Fruit fly (Drosophila melanogaster) whole organism, wandering third instar larva: ENCODE data around the gene Srp68.

Experiments
- Abd-B ChIP-seq: fragments of >200 bp; optimal IDR thresholded peaks from 2 replicates; lab custom pipeline; 2017; ENCODE audit warnings: missing biosample characterization, missing genetic modification characterization
- CG32264 ChIP-seq: fragments of 200-800 bp; sonication (Bioruptor generic); optimal IDR thresholded peaks from 2 replicates; lab custom pipeline; 2016; ENCODE audit warnings: missing biosample characterization, missing genetic modification characterization
- CG9705 ChIP-seq: fragments of 200-800 bp; sonication (Bioruptor generic); optimal IDR thresholded peaks from 2 replicates; lab custom pipeline; 2018; ENCODE audit warnings: missing biosample characterization, mild to moderate bottlenecking, missing genetic modification characterization
- CrebA ChIP-seq: fragments of 200-800 bp; sonication (Bioruptor generic); optimal IDR thresholded peaks from 2 replicates; lab custom pipeline; 2016; ENCODE audit warnings: missing biosample characterization, mild to moderate bottlenecking, missing genetic modification characterization, borderline replicate concordance
- Dfd ChIP-seq: fragments of >200 bp; optimal IDR thresholded peaks from 2 replicates; lab custom pipeline; 2017; ENCODE audit warnings: missing biosample characterization, missing genetic modification characterization
- Dif ChIP-seq: fragments of 200-275, 200-300 bp; sonication (Bioruptor generic); optimal IDR thresholded peaks from 2 replicates; lab custom pipeline; 2018; ENCODE audit warnings: missing biosample characterization, missing genetic modification characterization; ENCODE audit not compliant: partially characterized antibody
- GATAd ChIP-seq: sonication (Bioruptor generic); optimal IDR thresholded peaks from 2 replicates; lab custom pipeline; 2016; ENCODE audit warnings: missing biosample characterization, missing genetic modification characterization
- HLH106 ChIP-seq: fragments of 200-800 bp; optimal IDR thresholded peaks from 3 replicates; lab custom pipeline; 2019; ENCODE audit warnings: missing biosample characterization, mild to moderate bottlenecking, missing genetic modification characterization, moderate library complexity
- Hnf4 ChIP-seq: fragments of 200-800 bp; sonication (Bioruptor generic); optimal IDR thresholded peaks from 2 replicates; lab custom pipeline; 2016; ENCODE audit warnings: missing biosample characterization, mild to moderate bottlenecking, missing genetic modification characterization
- Hr78 ChIP-seq: fragments of >200 bp; optimal IDR thresholded peaks from 2 replicates; lab custom pipeline; 2017; ENCODE audit warnings: missing biosample characterization, missing genetic modification characterization
- Hr83 ChIP-seq: fragments of 200-300 bp; sonication (Bioruptor generic); optimal IDR thresholded peaks from 2 replicates; lab custom pipeline; 2016; ENCODE audit warnings: missing biosample characterization, mild to moderate bottlenecking, missing genetic modification characterization, moderate library complexity; ENCODE audit not compliant: poor library complexity, severe bottlenecking
- Jra ChIP-seq: sonication (Bioruptor generic); optimal IDR thresholded peaks from 2 replicates; lab custom pipeline; 2016; ENCODE audit warnings: missing biosample characterization, missing genetic modification characterization
- Mio ChIP-seq: sonication (Bioruptor generic); optimal IDR thresholded peaks from 2 replicates; lab custom pipeline; 2016; ENCODE audit warnings: missing biosample characterization, missing genetic modification characterization
- Myc ChIP-seq: fragments of >200 bp; optimal IDR thresholded peaks from 2 replicates; lab custom pipeline; 2017
- N ChIP-seq: fragments of >200 bp; optimal IDR thresholded peaks from 2 replicates; lab custom pipeline; 2018; ENCODE audit warnings: missing biosample characterization, missing external identifiers, missing genetic modification characterization
- OdsH ChIP-seq: fragments of 200-800 bp; sonication (Bioruptor generic); optimal IDR thresholded peaks from 2 replicates; lab custom pipeline; 2016; ENCODE audit warnings: missing biosample characterization, mild to moderate bottlenecking, missing genetic modification characterization
- Rel ChIP-seq, 2 experiments: fragments of 200-800 bp; sonication (Bioruptor generic) in 1 of 2; optimal IDR thresholded peaks; 2 replicates in 1 of 2; 3 replicates in 1 of 2; lab custom pipeline; 2016 to 2019; ENCODE audit warnings: mild to moderate bottlenecking in 2 of 2, missing biosample characterization in 2 of 2, missing genetic modification characterization in 2 of 2, moderate library complexity in 1 of 2
- Sp1 ChIP-seq: fragments of 200-800 bp; sonication (Bioruptor generic); optimal IDR thresholded peaks from 3 replicates; lab custom pipeline; 2019; ENCODE audit warnings: missing biosample characterization, mild to moderate bottlenecking, missing genetic modification characterization, moderate library complexity
- Vsx2 ChIP-seq: fragments of 200-300, 225-300 bp; sonication (Bioruptor generic); optimal IDR thresholded peaks from 2 replicates; lab custom pipeline; 2018; ENCODE audit warnings: missing biosample characterization, missing genetic modification characterization; ENCODE audit not compliant: partially characterized antibody
- br ChIP-seq: fragments of 200-800 bp; sonication (Bioruptor generic); optimal IDR thresholded peaks from 2 replicates; lab custom pipeline; 2016; ENCODE audit warnings: missing biosample characterization, missing genetic modification characterization
- brk ChIP-seq: fragments of 200-800 bp; sonication (Bioruptor generic); optimal IDR thresholded peaks from 2 replicates; lab custom pipeline; 2016; ENCODE audit warnings: missing biosample characterization, mild to moderate bottlenecking, missing genetic modification characterization
- dl ChIP-seq, 2 experiments: fragments of 175-275, 200-275 bp in 1 of 2; fragments of 200-275 bp in 1 of 2; sonication (Bioruptor generic); optimal IDR thresholded peaks; lab custom pipeline; 2018; ENCODE audit warnings: mild to moderate bottlenecking in 2 of 2, missing biosample characterization in 2 of 2, missing genetic modification characterization in 2 of 2, moderate library complexity in 2 of 2; ENCODE audit not compliant: partially characterized antibody in 2 of 2, insufficient read depth in 1 of 2
- dmrt93B ChIP-seq: fragments of 200-800 bp; sonication (Bioruptor generic); optimal IDR thresholded peaks from 2 replicates; lab custom pipeline; 2018; ENCODE audit warnings: missing biosample characterization, mild to moderate bottlenecking, missing genetic modification characterization
- dsf ChIP-seq: sonication (Bioruptor generic); optimal IDR thresholded peaks from 2 replicates; lab custom pipeline; 2016; ENCODE audit warnings: missing biosample characterization, missing genetic modification characterization, borderline replicate concordance
- ey ChIP-seq: fragments of 200-800 bp; sonication (Bioruptor generic); optimal IDR thresholded peaks from 2 replicates; lab custom pipeline; 2016; ENCODE audit warnings: missing biosample characterization, missing genetic modification characterization
- foxo ChIP-seq, 2 experiments: fragments of 200-800 bp; sonication (Bioruptor generic); optimal IDR thresholded peaks; 2 replicates in 1 of 2; 3 replicates in 1 of 2; lab custom pipeline; 2016 to 2017; ENCODE audit warnings: missing biosample characterization in 2 of 2, missing genetic modification characterization in 2 of 2
- fru ChIP-seq: fragments of 200-800 bp; sonication (Bioruptor generic); optimal IDR thresholded peaks from 3 replicates; lab custom pipeline; 2016; ENCODE audit warnings: missing biosample characterization, mild to moderate bottlenecking, missing genetic modification characterization
- h ChIP-seq: fragments of 200-800 bp; sonication (Bioruptor generic); optimal IDR thresholded peaks from 3 replicates; lab custom pipeline; 2016; ENCODE audit warnings: missing biosample characterization, mild to moderate bottlenecking, missing genetic modification characterization
- jim ChIP-seq: fragments of 175-275, 200-325 bp; sonication (Bioruptor generic); optimal IDR thresholded peaks from 2 replicates; lab custom pipeline; 2016; ENCODE audit warnings: missing biosample characterization, mild to moderate bottlenecking, missing genetic modification characterization
- lola ChIP-seq: fragments of >200 bp; optimal IDR thresholded peaks from 2 replicates; lab custom pipeline; 2017; ENCODE audit warnings: missing biosample characterization, missing genetic modification characterization
- pan ChIP-seq: fragments of >200 bp; optimal IDR thresholded peaks from 2 replicates; lab custom pipeline; 2017
- psq ChIP-seq: fragments of 200-800 bp; sonication (Bioruptor generic); optimal IDR thresholded peaks from 3 replicates; lab custom pipeline; 2017; ENCODE audit warnings: missing biosample characterization, mild to moderate bottlenecking, missing genetic modification characterization, moderate library complexity
- rgr ChIP-seq: fragments of 200-800 bp; sonication (Bioruptor generic); optimal IDR thresholded peaks from 3 replicates; lab custom pipeline; 2016; ENCODE audit warnings: missing biosample characterization, mild to moderate bottlenecking, missing genetic modification characterization
- sage ChIP-seq: fragments of 200-800 bp; sonication (Bioruptor generic); optimal IDR thresholded peaks from 2 replicates; lab custom pipeline; 2016; ENCODE audit warnings: missing biosample characterization, mild to moderate bottlenecking, missing genetic modification characterization
- sv ChIP-seq: fragments of 200-800 bp; sonication (Bioruptor generic); optimal IDR thresholded peaks from 3 replicates; lab custom pipeline; 2016; ENCODE audit warnings: missing biosample characterization, missing genetic modification characterization
- tai ChIP-seq: sonication (Bioruptor generic); optimal IDR thresholded peaks from 2 replicates; lab custom pipeline; 2016; ENCODE audit warnings: missing biosample characterization, missing genetic modification characterization
- usp ChIP-seq: fragments of >200 bp; optimal IDR thresholded peaks from 2 replicates; lab custom pipeline; 2017; ENCODE audit warnings: missing biosample characterization, missing genetic modification characterization
- woc ChIP-seq: sonication (Bioruptor generic); optimal IDR thresholded peaks from 2 replicates; lab custom pipeline; 2016; ENCODE audit warnings: missing biosample characterization, mild to moderate bottlenecking, missing genetic modification characterization

Gene Srp68

DNA sequence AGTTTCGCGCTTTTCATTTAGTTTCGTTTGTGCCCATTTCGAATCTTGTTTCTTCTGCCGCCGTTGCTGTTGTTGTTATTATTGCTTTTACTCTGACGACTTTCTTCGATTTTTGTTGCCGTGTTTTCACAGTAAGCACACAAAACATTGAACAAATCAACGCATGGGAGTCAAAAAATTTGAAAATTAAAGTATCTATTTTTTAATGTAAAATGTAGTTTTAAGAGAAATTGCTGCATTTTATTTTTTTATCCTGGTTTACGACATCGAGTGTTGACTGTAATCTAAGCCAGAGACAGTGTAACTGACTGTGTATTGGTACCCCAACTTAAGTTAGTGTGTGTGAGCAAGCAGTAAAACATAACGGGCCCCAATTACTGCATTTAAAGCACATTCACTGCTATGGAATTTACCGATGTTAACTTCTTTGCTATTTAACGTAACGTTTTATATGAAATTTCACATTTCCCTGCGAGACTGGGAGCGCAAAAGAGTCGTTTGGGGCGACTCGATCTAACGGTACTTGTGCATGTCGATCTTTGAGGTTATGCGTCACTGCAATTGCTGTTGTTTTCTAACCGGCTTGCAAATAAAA lies 21.4 kb downstream of the Srp68 start:
- TF ChIP-seq sage (no peak), lola (GFP tag; lab: Kevin White, UChicago) (no peak), pan (lab: Kevin White, UChicago) (no peak), Myc (no peak), sv (GFP tag; lab: Kevin White, UChicago) (no peak), Hr78 (GFP tag; lab: Kevin White, UChicago) (no peak), brk (GFP tag; lab: Kevin White, UChicago) (no peak), Sp1 (peak; percentile 76), CrebA (GFP tag; lab: Kevin White, UChicago) (no peak), HLH106 (peak; percentile 84), psq (peak; percentile 76), Jra (GFP tag; lab: Kevin White, UChicago) (peak; percentile 67), h (peak; percentile 92), CG9705 (GFP tag; lab: Kevin White, UChicago) (peak; percentile 42), dmrt93B (GFP tag; lab: Kevin White, UChicago) (no peak), fru (peak; percentile 88), Hnf4 (GFP tag; lab: Kevin White, UChicago) (no peak), ey (peak; percentile 89), Vsx2 (GFP tag; lab: Kevin White, UChicago) (no peak), Dif (GFP tag; lab: Kevin White, UChicago) (no peak), woc (GFP tag; lab: Kevin White, UChicago) (no peak), OdsH (GFP tag; lab: Kevin White, UChicago) (peak; percentile 85), dsf (GFP tag; lab: Kevin White, UChicago) (no peak), Abd-B (GFP tag; lab: Kevin White, UChicago) (no peak), Dfd (GFP tag; lab: Kevin White, UChicago) (no peak), rgr (GFP tag; lab: Kevin White, UChicago) (peak; percentile 89), Rel (GFP tag; optimal IDR thresholded peaks at IDR 0.05; lab: Kevin White, UChicago) (peak; percentile 2), Rel (tag; optimal IDR thresholded peaks at IDR 0.05; lab: Kevin White, UChicago) (no peak), N (no peak), br (GFP tag; lab: Kevin White, UChicago) (peak; percentile 86), Hr83 (peak; percentile 57), CG32264 (GFP tag; lab: Kevin White, UChicago) (peak; percentile 74), dl (GFP tag; optimal IDR thresholded peaks at IDR 0.05; lab: Kevin White, UChicago; ENCODE audit: insufficient read depth in 1 of 2, partially characterized antibody in 2 of 2) (no peak), Mio (peak; percentile 38), tai (GFP tag; lab: Kevin White, UChicago) (no peak), jim (GFP tag; lab: Kevin White, UChicago) (no peak), foxo (GFP tag; optimal IDR thresholded peaks at IDR 0.05; lab: Kevin White, UChicago) (peak; percentile 22 to 92), usp (GFP tag; lab: Kevin White, UChicago) (no peak), GATAd (GFP tag; lab: Kevin White, UChicago) (peak; percentile 51)

DNA sequence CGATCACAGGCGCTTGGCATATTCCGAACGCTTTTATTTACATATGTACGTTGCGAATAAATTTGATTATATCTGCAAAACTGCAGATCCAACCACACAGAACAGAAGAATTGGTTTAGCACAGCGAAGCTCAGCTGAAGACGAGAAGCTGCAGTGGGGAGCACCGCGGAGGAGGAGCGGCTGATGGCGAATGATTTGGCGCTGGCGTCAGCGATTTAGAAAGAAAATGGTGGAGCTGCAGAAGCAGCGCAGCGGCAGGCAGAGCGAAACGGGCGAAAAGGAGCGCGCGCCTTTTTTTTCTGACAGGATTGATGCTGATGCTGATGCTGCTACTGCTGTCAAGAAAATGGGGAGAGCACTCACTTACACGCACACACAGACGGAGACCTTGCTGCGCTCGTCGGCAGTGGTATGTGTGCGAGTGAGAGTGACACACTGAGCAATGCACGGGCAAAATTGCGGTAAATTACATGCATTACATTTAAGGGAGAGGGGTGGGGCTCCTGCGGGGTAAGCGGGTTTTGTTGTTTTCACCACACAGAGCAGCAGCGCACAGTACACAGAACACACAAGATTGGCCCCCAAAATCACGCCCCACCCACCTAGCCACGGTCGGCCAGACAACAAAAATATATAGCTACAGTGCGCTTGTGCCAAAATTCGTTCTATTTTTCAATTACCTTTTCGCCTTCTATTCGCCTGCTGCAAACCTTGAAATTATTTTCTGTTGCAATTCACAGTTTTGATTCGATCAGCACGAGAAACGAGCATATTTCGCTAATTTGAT lies 22.2 kb downstream of the Srp68 start:
- TF ChIP-seq Vsx2 (GFP tag; lab: Kevin White, UChicago) (no peak), jim (GFP tag; lab: Kevin White, UChicago) (no peak), GATAd (GFP tag; lab: Kevin White, UChicago) (no peak), Hr78 (GFP tag; lab: Kevin White, UChicago) (no peak), h (no peak), pan (lab: Kevin White, UChicago) (no peak), brk (GFP tag; lab: Kevin White, UChicago) (no peak), dl (GFP tag; optimal IDR thresholded peaks at IDR 0.05; lab: Kevin White, UChicago; ENCODE audit: insufficient read depth in 1 of 2, partially characterized antibody in 2 of 2) (peak in 1 of 2 experiments; percentile 3), Myc (no peak), Hnf4 (GFP tag; lab: Kevin White, UChicago) (no peak), Rel (GFP tag; optimal IDR thresholded peaks at IDR 0.05; lab: Kevin White, UChicago) (no peak), Rel (tag; optimal IDR thresholded peaks at IDR 0.05; lab: Kevin White, UChicago) (peak; percentile 72), psq (peak; percentile 33), sv (GFP tag; lab: Kevin White, UChicago) (no peak), Hr83 (no peak), dmrt93B (GFP tag; lab: Kevin White, UChicago) (no peak), lola (GFP tag; lab: Kevin White, UChicago) (no peak), ey (no peak), usp (GFP tag; lab: Kevin White, UChicago) (no peak), CG9705 (GFP tag; lab: Kevin White, UChicago) (no peak), tai (GFP tag; lab: Kevin White, UChicago) (no peak), br (GFP tag; lab: Kevin White, UChicago) (no peak), CrebA (GFP tag; lab: Kevin White, UChicago) (no peak), Sp1 (no peak), CG32264 (GFP tag; lab: Kevin White, UChicago) (no peak), Jra (GFP tag; lab: Kevin White, UChicago) (no peak), fru (peak; percentile 7), Mio (no peak), N (no peak), HLH106 (no peak), Dfd (GFP tag; lab: Kevin White, UChicago) (no peak), sage (no peak), foxo (GFP tag; optimal IDR thresholded peaks at IDR 0.05; lab: Kevin White, UChicago) (no peak), Abd-B (GFP tag; lab: Kevin White, UChicago) (no peak), rgr (GFP tag; lab: Kevin White, UChicago) (no peak), dsf (GFP tag; lab: Kevin White, UChicago) (no peak), woc (GFP tag; lab: Kevin White, UChicago) (no peak), Dif (GFP tag; lab: Kevin White, UChicago) (peak; percentile 41), OdsH (GFP tag; lab: Kevin White, UChicago) (no peak)
